Fruit fly (Drosophila melanogaster) S2 (cell line): ENCODE measurements around the gene Gr66a.

Experiments
- CG8478 ChIP-seq: fragments of >200 bp; optimal IDR thresholded peaks from 2 replicates; lab custom pipeline; 2018
- CTCF ChIP-seq, 2 experiments: fragments of >200 bp; optimal IDR thresholded peaks; 2 replicates each; lab custom pipeline; 2018

DNA sequence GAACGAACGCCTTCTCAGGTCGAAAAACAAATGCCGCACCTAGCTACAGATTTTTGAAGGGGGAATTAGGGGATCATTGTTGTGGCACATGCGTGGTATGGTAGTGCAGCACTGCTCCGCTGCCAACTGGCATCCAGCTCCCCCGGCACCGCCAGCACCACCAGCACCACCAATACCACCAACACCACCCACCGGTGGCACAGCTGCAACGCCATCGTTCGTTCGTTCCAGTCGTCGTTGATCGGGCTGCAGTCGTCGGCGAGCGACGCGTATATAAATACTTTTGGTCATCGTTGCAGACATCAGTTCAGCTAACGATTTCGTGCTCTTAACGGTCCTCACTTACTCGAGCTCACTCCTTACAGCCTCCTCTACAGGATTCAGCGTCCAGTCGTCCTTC lies 18.8 kb upstream of the Gr66a start, which contains the start of gene CG34461:
- TF ChIP-seq CG8478 (lab: Kevin White, UChicago) (no peak), CTCF (optimal IDR thresholded peaks at IDR 0.05; lab: Kevin White, UChicago) (no peak)
